Fruit fly (Drosophila melanogaster): ENCODE results near the gene Aladin.
A peak's percentile ranks its signal among the peaks of the same experiment; 100 is the strongest.

Aladin gene

dm6 chrX:9250161-9250831, 22.9 kb upstream of the Aladin start, which contains the start of gene CG17754 (continued):
- peak; percentile 40 for TF ChIP-seq CG11504 (tag; optimal IDR thresholded peaks at IDR 0.05)
- peak; percentile 32 for TF ChIP-seq YL-1 (GFP tag; optimal IDR thresholded peaks at IDR 0.05)
- TF ChIP-seq crol (GFP tag; IDR thresholded peaks at IDR 0.05), result peak; percentile 35; the same call in 1 of the 2 replicates
- peak; percentile 21 for TF ChIP-seq Hmr (GFP tag; optimal IDR thresholded peaks at IDR 0.05)
- peak; percentile 19 for TF ChIP-seq Elba2 (GFP tag; optimal IDR thresholded peaks at IDR 0.05)
- TF ChIP-seq B-H1 (GFP tag; IDR thresholded peaks at IDR 0.05), result no peak
- TF ChIP-seq CG2116 (GFP tag; optimal IDR thresholded peaks at IDR 0.05), result peak; percentile 27
- TF ChIP-seq CoRest (tag; optimal IDR thresholded peaks at IDR 0.05), result peak; percentile 79
- TF ChIP-seq HmgZ (tag; optimal IDR thresholded peaks at IDR 0.05), result peak; percentile 2
- TF ChIP-seq mirr (GFP tag; optimal IDR thresholded peaks at IDR 0.05), result no peak
- peak; percentile 13 for TF ChIP-seq CG2712 (tag; optimal IDR thresholded peaks at IDR 0.05)
- TF ChIP-seq CG8290 (GFP tag; optimal IDR thresholded peaks at IDR 0.05), result peak; percentile 9
- no peak for TF ChIP-seq CG8290 (tag; optimal IDR thresholded peaks at IDR 0.05)
- TF ChIP-seq usp (GFP tag; optimal IDR thresholded peaks at IDR 0.05), result no peak
- TF ChIP-seq CG16813 (GFP tag; IDR thresholded peaks at IDR 0.05; ENCODE audit: partially characterized antibody), result peak; percentile 19; the same call in 1 of the 3 replicates
- TF ChIP-seq CG18476 (GFP tag; optimal IDR thresholded peaks at IDR 0.05), result no peak
- TF ChIP-seq MBD-R2 (GFP tag; IDR thresholded peaks at IDR 0.05), result peak; percentile 87
- peak; percentile 27 for TF ChIP-seq CG12659 (GFP tag; optimal IDR thresholded peaks at IDR 0.05)
- TF ChIP-seq BEAF-32 (GFP tag; optimal IDR thresholded peaks at IDR 0.05), result peak; percentile 31
- TF ChIP-seq CG13424 (tag; optimal IDR thresholded peaks at IDR 0.05), result no peak
- peak; percentile 6 for TF ChIP-seq sug (tag; optimal IDR thresholded peaks at IDR 0.05)
- peak; percentile 6 for TF ChIP-seq sens (GFP tag)
- TF ChIP-seq Dp (GFP tag; optimal IDR thresholded peaks at IDR 0.05), result peak; percentile 33
- peak; percentile 57 for TF ChIP-seq E2f2 (GFP tag; IDR thresholded peaks at IDR 0.05)
- TF ChIP-seq en (GFP tag; optimal IDR thresholded peaks at IDR 0.05), result no peak
- TF ChIP-seq sd (tag; optimal IDR thresholded peaks at IDR 0.05), result peak; percentile 85
- peak; percentile 14 for TF ChIP-seq CG10267 (tag; optimal IDR thresholded peaks at IDR 0.05)
- TF ChIP-seq Dll (GFP tag; IDR thresholded peaks at IDR 0.05; ENCODE audit: partially characterized antibody), result no peak
- TF ChIP-seq Lhr (GFP tag; optimal IDR thresholded peaks at IDR 0.05), result peak; percentile 59
- no peak for TF ChIP-seq run (tag; optimal IDR thresholded peaks at IDR 0.05)
- TF ChIP-seq sqz (GFP tag; optimal IDR thresholded peaks at IDR 0.05), result peak; percentile 52
- peak; percentile 21 to 83 for TF ChIP-seq crp (GFP tag; optimal IDR thresholded peaks at IDR 0.05)
- TF ChIP-seq CG33213 (GFP tag; optimal IDR thresholded peaks at IDR 0.05), result peak; percentile 35
- peak; percentile 16 for TF ChIP-seq Nf-YC (tag; optimal IDR thresholded peaks at IDR 0.05)
- peak; percentile 77 for TF ChIP-seq stwl (tag; optimal IDR thresholded peaks at IDR 0.05)
- TF ChIP-seq row (GFP tag; IDR thresholded peaks at IDR 0.05), result peak; percentile 34; the same call in 1 of the 3 replicates
- TF ChIP-seq CG9797 (GFP tag; optimal IDR thresholded peaks at IDR 0.05), result peak; percentile 78
- peak; percentile 69 for TF ChIP-seq Med (GFP tag)
- peak; percentile 50 for TF ChIP-seq MESR4 (GFP tag; optimal IDR thresholded peaks at IDR 0.05)
- 0 out of 4 replicates have a peak, but pooled peaks have one; percentile 47 for TF ChIP-seq chinmo (GFP tag; IDR thresholded peaks at IDR 0.05; ENCODE audit: partially characterized antibody)
- TF ChIP-seq tin (GFP tag; optimal IDR thresholded peaks at IDR 0.05), result no peak
- TF ChIP-seq cg (GFP tag; optimal IDR thresholded peaks at IDR 0.05), result peak; percentile 43
- no peak for TF ChIP-seq esg (GFP tag; conservative IDR thresholded peaks at IDR 0.05)
- TF ChIP-seq CG8924 (tag; optimal IDR thresholded peaks at IDR 0.05), result peak; percentile 34
- 0 out of 2 replicates have a peak, but pooled peaks have one; percentile 28 for TF ChIP-seq unc-4 (GFP tag; IDR thresholded peaks at IDR 0.05; ENCODE audit: partially characterized antibody)
- peak; percentile 83 for TF ChIP-seq nerfin-1 (tag; optimal IDR thresholded peaks at IDR 0.05)
- no peak for TF ChIP-seq mam (GFP tag; optimal IDR thresholded peaks at IDR 0.05)
- TF ChIP-seq CG7357 (GFP tag; IDR thresholded peaks at IDR 0.05), result no peak
- TF ChIP-seq trem (tag; optimal IDR thresholded peaks at IDR 0.05), result peak; percentile 29
